Worm (Caenorhabditis elegans): ENCODE results near the gene B0252.5.

The B0252.5 gene

DNA sequence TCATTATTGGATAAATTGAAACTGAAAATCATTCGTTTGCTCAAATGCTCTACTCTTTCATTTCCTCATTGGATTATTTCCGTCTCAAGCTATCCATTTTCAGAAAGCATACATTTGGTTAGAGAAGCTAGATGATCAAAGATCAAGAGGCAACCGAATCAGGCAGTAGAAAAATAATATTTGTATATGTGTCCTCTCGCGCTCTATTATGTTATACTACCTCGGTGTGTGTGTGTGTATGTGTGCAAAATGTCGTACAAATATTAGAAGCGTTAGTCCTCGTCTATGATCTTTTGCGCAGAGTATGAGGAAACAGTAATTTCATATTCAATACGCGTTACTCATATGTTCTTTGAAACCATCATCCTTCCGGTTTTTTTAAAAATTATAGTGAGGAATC lies 18.4 kb upstream of the B0252.5 start:
- TF ChIP-seq mab-9 (GFP tag; IDR thresholded peaks at IDR 0.05) (no peak), fkh-8 (tag; optimal IDR thresholded peaks at IDR 0.05) (peak; percentile 2), dsc-1 (tag; optimal IDR thresholded peaks at IDR 0.05) (peak; percentile 32)

DNA sequence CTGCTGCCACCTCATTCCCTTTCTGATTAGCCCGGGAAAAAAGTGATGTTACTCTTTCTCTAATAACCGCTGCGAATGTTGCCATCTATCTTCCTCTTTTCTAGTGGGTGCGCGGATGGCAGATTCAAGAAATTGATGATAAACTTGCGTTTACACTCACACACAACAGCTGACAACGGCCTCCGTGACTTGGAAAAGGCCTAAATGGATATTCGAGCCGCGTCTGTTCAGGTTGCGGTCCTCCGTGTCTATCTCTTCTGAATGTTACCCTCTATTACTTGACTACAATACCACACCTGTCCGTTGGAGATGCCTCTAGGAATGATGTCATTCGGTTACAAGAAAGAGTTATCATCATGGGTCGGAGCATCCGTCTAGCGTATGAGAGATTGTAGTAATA lies 17.9 kb upstream of the B0252.5 start:
- peak; percentile 4 for TF ChIP-seq nhr-71 (tag; optimal IDR thresholded peaks at IDR 0.05)
- no peak for TF ChIP-seq C34B4.2 (tag; optimal IDR thresholded peaks at IDR 0.05)
- TF ChIP-seq efl-1 (optimal IDR thresholded peaks at IDR 0.05): no peak
- peak in 1 of 2 experiments; percentile 71 for TF ChIP-seq efl-1 (GFP tag; optimal IDR thresholded peaks at IDR 0.05 in 1 of 2)

- peak; percentile 36 for TF ChIP-seq unc-86 (tag; optimal IDR thresholded peaks at IDR 0.05)
- no peak for TF ChIP-seq tlp-1 (tag; optimal IDR thresholded peaks at IDR 0.05)
- TF ChIP-seq fos-1 (tag; optimal IDR thresholded peaks at IDR 0.05): no peak
- TF ChIP-seq efl-1 (optimal IDR thresholded peaks at IDR 0.05): no peak
- TF ChIP-seq efl-1 (GFP tag; optimal IDR thresholded peaks at IDR 0.05 in 1 of 2): peak in 1 of 2 experiments; percentile 88
- peak; percentile 29 for TF ChIP-seq tbx-2 (tag; optimal IDR thresholded peaks at IDR 0.05)
- TF ChIP-seq ztf-11 (tag; optimal IDR thresholded peaks at IDR 0.05): peak in 1 of 2 experiments; percentile 50
- TF ChIP-seq nhr-77 (tag; optimal IDR thresholded peaks at IDR 0.05): no peak
- TF ChIP-seq snu-23 (GFP tag; optimal IDR thresholded peaks at IDR 0.05): no peak
- TF ChIP-seq ztf-4 (tag; optimal IDR thresholded peaks at IDR 0.05): no peak
- TF ChIP-seq egl-13 (tag; optimal IDR thresholded peaks at IDR 0.05): peak; percentile 19
- peak; percentile 41 for TF ChIP-seq dsc-1 (tag; optimal IDR thresholded peaks at IDR 0.05)
- no peak for TF ChIP-seq zag-1 (tag; optimal IDR thresholded peaks at IDR 0.05)
Measured at ce11 chrII:6935975-6936374, 17.3 kb upstream of the B0252.5 start.

DNA sequence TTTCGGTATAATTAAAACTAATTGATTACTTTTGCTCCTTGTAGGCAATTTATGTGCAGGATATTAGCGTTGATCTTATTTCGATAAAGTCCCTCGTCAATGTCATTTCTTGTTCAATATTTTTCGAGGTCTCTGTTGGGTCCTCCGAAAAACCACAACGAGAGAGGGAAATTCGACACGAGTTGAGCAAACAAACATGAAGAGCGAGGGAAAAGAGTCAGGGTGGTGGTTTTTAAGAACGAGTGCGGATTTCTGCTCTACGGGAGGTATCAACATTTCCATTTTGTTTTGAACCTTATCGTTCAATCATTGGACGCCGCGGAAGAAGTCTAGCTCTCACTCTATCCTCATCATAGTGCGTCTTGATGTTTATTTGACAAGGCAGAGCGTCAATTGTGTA lies 16.1 kb upstream of the B0252.5 start:
- TF ChIP-seq hpl-2 (GFP tag; optimal IDR thresholded peaks at IDR 0.05): no peak
- TF ChIP-seq unc-98 (GFP tag; IDR thresholded peaks at IDR 0.05): no peak
- TF ChIP-seq nhr-85 (tag): no peak
- TF ChIP-seq nhr-237 (tag; optimal IDR thresholded peaks at IDR 0.05): no peak
- no peak for TF ChIP-seq nhr-11 (tag; optimal IDR thresholded peaks at IDR 0.05)
- peak; percentile 5 for TF ChIP-seq lin-14 (GFP tag; optimal IDR thresholded peaks at IDR 0.05)

- TF ChIP-seq C16A3.4 (tag; optimal IDR thresholded peaks at IDR 0.05): no peak
- TF ChIP-seq nhr-237 (tag; optimal IDR thresholded peaks at IDR 0.05): no peak
- no peak for TF ChIP-seq efl-1 (optimal IDR thresholded peaks at IDR 0.05)
- TF ChIP-seq efl-1 (GFP tag; optimal IDR thresholded peaks at IDR 0.05 in 1 of 2): peak in 1 of 2 experiments; percentile 11
- TF ChIP-seq unc-62 (GFP tag; optimal IDR thresholded peaks at IDR 0.05): no peak
- no peak for TF ChIP-seq nhr-90 (tag; optimal IDR thresholded peaks at IDR 0.05; ENCODE audit: poor library complexity)
- TF ChIP-seq sox-4 (tag; optimal IDR thresholded peaks at IDR 0.05): no peak
Measured at ce11 chrII:6932978-6933377, 14.3 kb upstream of the B0252.5 start.

DNA sequence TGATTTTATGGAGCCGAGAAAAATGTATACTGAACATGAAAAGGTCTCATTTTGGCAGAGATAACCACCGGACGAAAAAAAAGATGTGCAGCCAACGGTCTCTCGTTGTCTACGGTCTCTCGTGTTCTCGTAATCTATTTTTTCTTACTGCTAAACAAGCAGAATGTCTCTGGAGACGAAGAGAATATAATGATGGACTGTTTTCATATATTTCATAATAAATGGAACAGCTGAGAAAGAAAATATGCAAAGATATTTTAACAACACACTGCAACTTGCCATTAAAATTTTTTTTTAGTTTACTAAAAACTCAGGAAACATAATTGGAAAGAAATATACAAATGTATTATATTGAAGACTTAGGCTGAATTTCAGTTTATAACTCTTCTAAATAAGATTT lies 11.4 kb upstream of the B0252.5 start:
- TF ChIP-seq sptf-1 (tag; optimal IDR thresholded peaks at IDR 0.05) (no peak), ama-1 (optimal IDR thresholded peaks at IDR 0.05) (no peak), rnt-1 (tag; optimal IDR thresholded peaks at IDR 0.05) (no peak), nhr-237 (tag; optimal IDR thresholded peaks at IDR 0.05) (no peak), zag-1 (tag; optimal IDR thresholded peaks at IDR 0.05) (no peak), mab-9 (GFP tag; IDR thresholded peaks at IDR 0.05) (no peak), mep-1 (tag; optimal IDR thresholded peaks at IDR 0.05) (peak; percentile 7), fkh-10 (GFP tag; optimal IDR thresholded peaks at IDR 0.05) (no peak), pag-3 (tag; optimal IDR thresholded peaks at IDR 0.05; ENCODE audit: borderline replicate concordance, insufficient read depth) (no peak), irx-1 (tag; optimal IDR thresholded peaks at IDR 0.05) (no peak), vab-15 (tag; optimal IDR thresholded peaks at IDR 0.05) (no peak), lir-3 (tag; optimal IDR thresholded peaks at IDR 0.05; ENCODE audit: poor library complexity) (no peak), tbx-2 (tag; optimal IDR thresholded peaks at IDR 0.05) (no peak), snpc-4 (tag; optimal IDR thresholded peaks at IDR 0.05) (peak; percentile 19), lin-14 (GFP tag; optimal IDR thresholded peaks at IDR 0.05) (peak; percentile 17), dpl-1 (GFP tag; optimal IDR thresholded peaks at IDR 0.05) (no peak), fos-1 (tag; optimal IDR thresholded peaks at IDR 0.05) (no peak), nhr-85 (tag) (no peak), hlh-17 (GFP tag; optimal IDR thresholded peaks at IDR 0.05; ENCODE audit: borderline replicate concordance) (no peak), lsy-2 (tag; optimal IDR thresholded peaks at IDR 0.05) (no peak), egl-27 (tag; optimal IDR thresholded peaks at IDR 0.05) (no peak), nhr-47 (tag; optimal IDR thresholded peaks at IDR 0.05) (no peak), fkh-4 (tag; optimal IDR thresholded peaks at IDR 0.05; ENCODE audit: borderline replicate concordance) (no peak), tlp-1 (tag; optimal IDR thresholded peaks at IDR 0.05) (no peak)

Data from whole organism, L1 larva.